Fruit fly (Drosophila melanogaster) whole organism, wandering third instar larva: ENCODE data around the gene Psa.

Experiments used
- Abd-B ChIP-seq: fragments of >200 bp; optimal IDR thresholded peaks from 2 replicates; lab custom pipeline; 2017; ENCODE audit warnings: missing biosample characterization, missing genetic modification characterization
- CG32264 ChIP-seq: fragments of 200-800 bp; sonication (Bioruptor generic); optimal IDR thresholded peaks from 2 replicates; lab custom pipeline; 2016; ENCODE audit warnings: missing biosample characterization, missing genetic modification characterization
- CG9705 ChIP-seq: fragments of 200-800 bp; sonication (Bioruptor generic); optimal IDR thresholded peaks from 2 replicates; lab custom pipeline; 2018; ENCODE audit warnings: missing biosample characterization, mild to moderate bottlenecking, missing genetic modification characterization
- CrebA ChIP-seq: fragments of 200-800 bp; sonication (Bioruptor generic); optimal IDR thresholded peaks from 2 replicates; lab custom pipeline; 2016; ENCODE audit warnings: missing biosample characterization, mild to moderate bottlenecking, missing genetic modification characterization, borderline replicate concordance
- Dfd ChIP-seq: fragments of >200 bp; optimal IDR thresholded peaks from 2 replicates; lab custom pipeline; 2017; ENCODE audit warnings: missing biosample characterization, missing genetic modification characterization
- Dif ChIP-seq: fragments of 200-275, 200-300 bp; sonication (Bioruptor generic); optimal IDR thresholded peaks from 2 replicates; lab custom pipeline; 2018; ENCODE audit warnings: missing biosample characterization, missing genetic modification characterization; ENCODE audit not compliant: partially characterized antibody
- GATAd ChIP-seq: sonication (Bioruptor generic); optimal IDR thresholded peaks from 2 replicates; lab custom pipeline; 2016; ENCODE audit warnings: missing biosample characterization, missing genetic modification characterization
- HLH106 ChIP-seq: fragments of 200-800 bp; optimal IDR thresholded peaks from 3 replicates; lab custom pipeline; 2019; ENCODE audit warnings: missing biosample characterization, mild to moderate bottlenecking, missing genetic modification characterization, moderate library complexity
- Hnf4 ChIP-seq: fragments of 200-800 bp; sonication (Bioruptor generic); optimal IDR thresholded peaks from 2 replicates; lab custom pipeline; 2016; ENCODE audit warnings: missing biosample characterization, mild to moderate bottlenecking, missing genetic modification characterization
- Hr78 ChIP-seq: fragments of >200 bp; optimal IDR thresholded peaks from 2 replicates; lab custom pipeline; 2017; ENCODE audit warnings: missing biosample characterization, missing genetic modification characterization
- Hr83 ChIP-seq: fragments of 200-300 bp; sonication (Bioruptor generic); optimal IDR thresholded peaks from 2 replicates; lab custom pipeline; 2016; ENCODE audit warnings: missing biosample characterization, mild to moderate bottlenecking, missing genetic modification characterization, moderate library complexity; ENCODE audit not compliant: poor library complexity, severe bottlenecking
- Jra ChIP-seq: sonication (Bioruptor generic); optimal IDR thresholded peaks from 2 replicates; lab custom pipeline; 2016; ENCODE audit warnings: missing biosample characterization, missing genetic modification characterization
- Mio ChIP-seq: sonication (Bioruptor generic); optimal IDR thresholded peaks from 2 replicates; lab custom pipeline; 2016; ENCODE audit warnings: missing biosample characterization, missing genetic modification characterization
- Myc ChIP-seq: fragments of >200 bp; optimal IDR thresholded peaks from 2 replicates; lab custom pipeline; 2017
- N ChIP-seq: fragments of >200 bp; optimal IDR thresholded peaks from 2 replicates; lab custom pipeline; 2018; ENCODE audit warnings: missing biosample characterization, missing external identifiers, missing genetic modification characterization
- OdsH ChIP-seq: fragments of 200-800 bp; sonication (Bioruptor generic); optimal IDR thresholded peaks from 2 replicates; lab custom pipeline; 2016; ENCODE audit warnings: missing biosample characterization, mild to moderate bottlenecking, missing genetic modification characterization
- Rel ChIP-seq, 2 experiments: fragments of 200-800 bp; sonication (Bioruptor generic) in 1 of 2; optimal IDR thresholded peaks; 2 replicates in 1 of 2; 3 replicates in 1 of 2; lab custom pipeline; 2016 to 2019; ENCODE audit warnings: mild to moderate bottlenecking in 2 of 2, missing biosample characterization in 2 of 2, missing genetic modification characterization in 2 of 2, moderate library complexity in 1 of 2
- Sp1 ChIP-seq: fragments of 200-800 bp; sonication (Bioruptor generic); optimal IDR thresholded peaks from 3 replicates; lab custom pipeline; 2019; ENCODE audit warnings: missing biosample characterization, mild to moderate bottlenecking, missing genetic modification characterization, moderate library complexity
- Vsx2 ChIP-seq: fragments of 200-300, 225-300 bp; sonication (Bioruptor generic); optimal IDR thresholded peaks from 2 replicates; lab custom pipeline; 2018; ENCODE audit warnings: missing biosample characterization, missing genetic modification characterization; ENCODE audit not compliant: partially characterized antibody
- br ChIP-seq: fragments of 200-800 bp; sonication (Bioruptor generic); optimal IDR thresholded peaks from 2 replicates; lab custom pipeline; 2016; ENCODE audit warnings: missing biosample characterization, missing genetic modification characterization
- brk ChIP-seq: fragments of 200-800 bp; sonication (Bioruptor generic); optimal IDR thresholded peaks from 2 replicates; lab custom pipeline; 2016; ENCODE audit warnings: missing biosample characterization, mild to moderate bottlenecking, missing genetic modification characterization
- dl ChIP-seq, 2 experiments: fragments of 175-275, 200-275 bp in 1 of 2; fragments of 200-275 bp in 1 of 2; sonication (Bioruptor generic); optimal IDR thresholded peaks; lab custom pipeline; 2018; ENCODE audit warnings: mild to moderate bottlenecking in 2 of 2, missing biosample characterization in 2 of 2, missing genetic modification characterization in 2 of 2, moderate library complexity in 2 of 2; ENCODE audit not compliant: partially characterized antibody in 2 of 2, insufficient read depth in 1 of 2
- dmrt93B ChIP-seq: fragments of 200-800 bp; sonication (Bioruptor generic); optimal IDR thresholded peaks from 2 replicates; lab custom pipeline; 2018; ENCODE audit warnings: missing biosample characterization, mild to moderate bottlenecking, missing genetic modification characterization
- dsf ChIP-seq: sonication (Bioruptor generic); optimal IDR thresholded peaks from 2 replicates; lab custom pipeline; 2016; ENCODE audit warnings: missing biosample characterization, missing genetic modification characterization, borderline replicate concordance
- ey ChIP-seq: fragments of 200-800 bp; sonication (Bioruptor generic); optimal IDR thresholded peaks from 2 replicates; lab custom pipeline; 2016; ENCODE audit warnings: missing biosample characterization, missing genetic modification characterization
- foxo ChIP-seq, 2 experiments: fragments of 200-800 bp; sonication (Bioruptor generic); optimal IDR thresholded peaks; 2 replicates in 1 of 2; 3 replicates in 1 of 2; lab custom pipeline; 2016 to 2017; ENCODE audit warnings: missing biosample characterization in 2 of 2, missing genetic modification characterization in 2 of 2
- fru ChIP-seq: fragments of 200-800 bp; sonication (Bioruptor generic); optimal IDR thresholded peaks from 3 replicates; lab custom pipeline; 2016; ENCODE audit warnings: missing biosample characterization, mild to moderate bottlenecking, missing genetic modification characterization
- h ChIP-seq: fragments of 200-800 bp; sonication (Bioruptor generic); optimal IDR thresholded peaks from 3 replicates; lab custom pipeline; 2016; ENCODE audit warnings: missing biosample characterization, mild to moderate bottlenecking, missing genetic modification characterization
- jim ChIP-seq: fragments of 175-275, 200-325 bp; sonication (Bioruptor generic); optimal IDR thresholded peaks from 2 replicates; lab custom pipeline; 2016; ENCODE audit warnings: missing biosample characterization, mild to moderate bottlenecking, missing genetic modification characterization
- lola ChIP-seq: fragments of >200 bp; optimal IDR thresholded peaks from 2 replicates; lab custom pipeline; 2017; ENCODE audit warnings: missing biosample characterization, missing genetic modification characterization
- pan ChIP-seq: fragments of >200 bp; optimal IDR thresholded peaks from 2 replicates; lab custom pipeline; 2017
- psq ChIP-seq: fragments of 200-800 bp; sonication (Bioruptor generic); optimal IDR thresholded peaks from 3 replicates; lab custom pipeline; 2017; ENCODE audit warnings: missing biosample characterization, mild to moderate bottlenecking, missing genetic modification characterization, moderate library complexity
- rgr ChIP-seq: fragments of 200-800 bp; sonication (Bioruptor generic); optimal IDR thresholded peaks from 3 replicates; lab custom pipeline; 2016; ENCODE audit warnings: missing biosample characterization, mild to moderate bottlenecking, missing genetic modification characterization
- sage ChIP-seq: fragments of 200-800 bp; sonication (Bioruptor generic); optimal IDR thresholded peaks from 2 replicates; lab custom pipeline; 2016; ENCODE audit warnings: missing biosample characterization, mild to moderate bottlenecking, missing genetic modification characterization
- sv ChIP-seq: fragments of 200-800 bp; sonication (Bioruptor generic); optimal IDR thresholded peaks from 3 replicates; lab custom pipeline; 2016; ENCODE audit warnings: missing biosample characterization, missing genetic modification characterization
- tai ChIP-seq: sonication (Bioruptor generic); optimal IDR thresholded peaks from 2 replicates; lab custom pipeline; 2016; ENCODE audit warnings: missing biosample characterization, missing genetic modification characterization
- usp ChIP-seq: fragments of >200 bp; optimal IDR thresholded peaks from 2 replicates; lab custom pipeline; 2017; ENCODE audit warnings: missing biosample characterization, missing genetic modification characterization
- woc ChIP-seq: sonication (Bioruptor generic); optimal IDR thresholded peaks from 2 replicates; lab custom pipeline; 2016; ENCODE audit warnings: missing biosample characterization, mild to moderate bottlenecking, missing genetic modification characterization

The Psa gene

dm6 chr3L:1516631-1517273, 14.1 kb downstream of the Psa start, which contains the start of gene cue:
cue (minus strand) TSS chr3L:1517271.
- TF ChIP-seq rgr (GFP tag; lab: Kevin White, UChicago) (no peak), h (peak; percentile 29), N (GFP tag; lab: Kevin White, UChicago) (no peak), Dfd (GFP tag; lab: Kevin White, UChicago) (no peak)

dm6 chr3L:1517274-1518047, 14.8 kb downstream of the Psa start:
- no peak for TF ChIP-seq Vsx2 (GFP tag; lab: Kevin White, UChicago)
- no peak for TF ChIP-seq dsf (GFP tag; lab: Kevin White, UChicago)
- peak; percentile 4 for TF ChIP-seq CG9705 (GFP tag; lab: Kevin White, UChicago)
- TF ChIP-seq Dfd (GFP tag; lab: Kevin White, UChicago), result no peak
- TF ChIP-seq psq (GFP tag; lab: Kevin White, UChicago), result peak; percentile 62
- peak; percentile 71 for TF ChIP-seq Hr83 (GFP tag; lab: Kevin White, UChicago)
- no peak for TF ChIP-seq pan
- TF ChIP-seq Sp1, result peak; percentile 48
- TF ChIP-seq Abd-B (GFP tag; lab: Kevin White, UChicago), result no peak
- no peak for TF ChIP-seq Rel (GFP tag; optimal IDR thresholded peaks at IDR 0.05; lab: Kevin White, UChicago)
- peak; percentile 9 for TF ChIP-seq Rel (tag; optimal IDR thresholded peaks at IDR 0.05; lab: Kevin White, UChicago)
- TF ChIP-seq ey (GFP tag; lab: Kevin White, UChicago), result peak; percentile 76
- TF ChIP-seq N (GFP tag; lab: Kevin White, UChicago), result no peak
- peak; percentile 44 for TF ChIP-seq CG32264 (GFP tag; lab: Kevin White, UChicago)
- TF ChIP-seq rgr (GFP tag; lab: Kevin White, UChicago), result peak; percentile 87
- TF ChIP-seq sv (GFP tag; lab: Kevin White, UChicago), result peak; percentile 73
- peak; percentile 80 for TF ChIP-seq br (GFP tag; lab: Kevin White, UChicago)
- TF ChIP-seq jim (GFP tag; lab: Kevin White, UChicago), result no peak
- TF ChIP-seq CrebA (GFP tag; lab: Kevin White, UChicago), result no peak
- peak; percentile 76 for TF ChIP-seq fru (GFP tag; lab: Kevin White, UChicago)
- no peak for TF ChIP-seq Hnf4 (GFP tag; lab: Kevin White, UChicago)
- TF ChIP-seq foxo (GFP tag; optimal IDR thresholded peaks at IDR 0.05; lab: Kevin White, UChicago), result peak in 1 of 2 experiments; percentile 83
- peak; percentile 30 for TF ChIP-seq dmrt93B
- TF ChIP-seq Jra (GFP tag; lab: Kevin White, UChicago), result peak; percentile 81
- TF ChIP-seq brk (GFP tag; lab: Kevin White, UChicago), result no peak
- TF ChIP-seq Mio, result peak; percentile 40
- TF ChIP-seq Dif, result peak; percentile 12
- peak; percentile 36 for TF ChIP-seq HLH106 (tag; lab: Kevin White, UChicago)
- TF ChIP-seq lola (GFP tag; lab: Kevin White, UChicago), result no peak
- no peak for TF ChIP-seq dl (GFP tag; optimal IDR thresholded peaks at IDR 0.05; lab: Kevin White, UChicago; ENCODE audit: insufficient read depth in 1 of 2, partially characterized antibody in 2 of 2)
- no peak for TF ChIP-seq tai (GFP tag; lab: Kevin White, UChicago)
- no peak for TF ChIP-seq usp (GFP tag; lab: Kevin White, UChicago)
- TF ChIP-seq woc (GFP tag; lab: Kevin White, UChicago), result peak; percentile 45
- no peak for TF ChIP-seq sage (GFP tag; lab: Kevin White, UChicago)
- TF ChIP-seq Myc (lab: Kevin White, UChicago), result peak; percentile 21
- TF ChIP-seq GATAd, result peak; percentile 51
- TF ChIP-seq Hr78 (GFP tag; lab: Kevin White, UChicago), result no peak
- peak; percentile 81 for TF ChIP-seq OdsH (GFP tag; lab: Kevin White, UChicago)
- peak; percentile 81 for TF ChIP-seq h
